Worm (Caenorhabditis elegans): Measurements from ENCODE around the gene T05B9.2.

- TF ChIP-seq ref-1 (GFP tag; conservative IDR thresholded peaks at IDR 0.05) (no peak), flt-1 (GFP tag; IDR thresholded peaks at IDR 0.05) (no peak), ztf-29 (GFP tag; IDR thresholded peaks at IDR 0.05) (no peak), T22C8.4 (GFP tag; IDR thresholded peaks at IDR 0.05) (no peak), tab-1 (GFP tag; IDR thresholded peaks at IDR 0.05) (no peak; the same call in 1 of the 2 replicates), ztf-23 (GFP tag; IDR thresholded peaks at IDR 0.05) (no peak), med-1 (GFP tag; optimal IDR thresholded peaks at IDR 0.05; ENCODE audit: insufficient read depth) (no peak), cog-1 (tag; optimal IDR thresholded peaks at IDR 0.05) (no peak), klf-2 (GFP tag; conservative IDR thresholded peaks at IDR 0.05) (no peak)
Measured at ce11 chrII:11224045-11224481, 31.6 kb upstream of the T05B9.2 start.

All from whole organism, midembryonic.